Worm (Caenorhabditis elegans): ENCODE measurements around the gene C16E9.1.

Gene C16E9.1

DNA sequence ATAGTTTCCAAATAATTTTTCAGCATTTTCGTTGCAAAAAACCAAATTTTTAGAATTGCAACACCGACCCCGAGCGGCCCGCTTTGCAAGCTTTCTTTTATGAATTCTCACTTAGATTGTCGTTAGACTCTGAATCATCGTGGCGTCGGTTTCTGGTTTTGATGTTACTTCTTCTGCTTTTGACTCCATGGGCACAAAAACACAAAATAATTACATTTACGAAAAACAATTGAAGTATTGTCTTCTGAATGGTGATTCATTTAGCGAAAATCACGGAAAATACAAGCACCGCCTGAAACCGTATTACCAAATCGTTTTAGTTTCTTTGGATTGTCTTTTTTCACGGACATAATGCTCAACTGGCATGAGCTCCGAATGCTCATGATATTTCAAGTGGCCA is 38.9 kb upstream of the C16E9.1 start, which contains the start of gene pes-23:
TSS of gene pes-23 (plus strand) at position 301 of the 400 bp plus-strand sequence.
- TF ChIP-seq Y48G9A.11 (GFP tag; IDR thresholded peaks at IDR 0.05) (no peak), ZK337.2 (GFP tag; IDR thresholded peaks at IDR 0.05) (no peak), pqm-1 (tag; optimal IDR thresholded peaks at IDR 0.05) (no peak), zfp-3 (GFP tag; conservative IDR thresholded peaks at IDR 0.05) (no peak), Y105C5A.15 (GFP tag; IDR thresholded peaks at IDR 0.05) (no peak), mxl-2 (GFP tag; conservative IDR thresholded peaks at IDR 0.05) (no peak), dve-1 (tag; optimal IDR thresholded peaks at IDR 0.05; ENCODE audit: insufficient read depth) (no peak), vab-7 (GFP tag; IDR thresholded peaks at IDR 0.05) (no peak), F26F4.8 (GFP tag; conservative IDR thresholded peaks at IDR 0.05) (no peak), attf-4 (tag; optimal IDR thresholded peaks at IDR 0.05) (no peak), mep-1 (tag; optimal IDR thresholded peaks at IDR 0.05) (no peak), F49E8.2 (tag; optimal IDR thresholded peaks at IDR 0.05; ENCODE audit: borderline replicate concordance) (no peak), ceh-28 (tag; optimal IDR thresholded peaks at IDR 0.05) (no peak), nhr-11 (tag; optimal IDR thresholded peaks at IDR 0.05) (no peak), mes-2 (tag; optimal IDR thresholded peaks at IDR 0.05; ENCODE audit: poor library complexity, severe bottlenecking) (no peak), hlh-11 (tag; optimal IDR thresholded peaks at IDR 0.05) (no peak), lin-39 (tag; optimal IDR thresholded peaks at IDR 0.05) (no peak)

DNA sequence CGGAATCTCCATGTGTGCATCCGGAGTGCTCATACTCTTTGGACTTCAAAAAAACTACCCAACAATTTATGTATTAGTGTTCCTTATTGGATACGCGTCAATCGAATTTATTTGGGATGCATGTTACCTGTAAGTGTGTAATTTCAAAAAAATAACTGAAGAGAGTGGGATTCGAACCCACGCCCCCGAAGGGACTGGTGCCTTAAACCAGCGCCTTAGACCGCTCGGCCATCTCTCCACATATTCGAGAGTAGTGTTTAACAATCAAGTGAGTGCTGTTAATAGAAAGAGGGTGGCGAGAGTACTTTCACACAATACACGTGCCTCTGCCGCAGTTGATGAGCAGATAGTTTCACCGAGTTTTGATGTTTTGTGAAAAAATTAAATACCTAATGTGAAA is 37.1 kb upstream of the C16E9.1 start:
- TF ChIP-seq nhr-11 (tag; optimal IDR thresholded peaks at IDR 0.05) (peak; percentile 15), Y48G9A.11 (GFP tag; IDR thresholded peaks at IDR 0.05) (peak; percentile 61; the same call in 1 of the 2 replicates), hlh-11 (tag; optimal IDR thresholded peaks at IDR 0.05) (peak; percentile 59), nhr-76 (tag; optimal IDR thresholded peaks at IDR 0.05) (no peak), R02D3.7 (tag; optimal IDR thresholded peaks at IDR 0.05) (no peak), lim-7 (GFP tag; IDR thresholded peaks at IDR 0.05) (peak; percentile 79), Y105C5A.15 (GFP tag; IDR thresholded peaks at IDR 0.05) (0 out of 2 replicates have a peak, but pooled peaks have one; percentile 80), ceh-28 (tag; optimal IDR thresholded peaks at IDR 0.05) (no peak), Y75B8A.6 (GFP tag; IDR thresholded peaks at IDR 0.05) (0 out of 2 replicates have a peak, but pooled peaks have one; percentile 62), F10B5.3 (tag; optimal IDR thresholded peaks at IDR 0.05) (no peak), mdl-1 (tag; optimal IDR thresholded peaks at IDR 0.05) (peak; percentile 29 to 92), nhr-6 (tag; optimal IDR thresholded peaks at IDR 0.05) (peak; percentile 43), egl-27 (tag; optimal IDR thresholded peaks at IDR 0.05) (no peak), dmd-8 (GFP tag; IDR thresholded peaks at IDR 0.05) (peak; percentile 88), unc-62 (GFP tag; optimal IDR thresholded peaks at IDR 0.05 in 1 of 2) (no peak), unc-62 (tag; optimal IDR thresholded peaks at IDR 0.05) (no peak), nhr-111 (GFP tag; optimal IDR thresholded peaks at IDR 0.05) (no peak), mep-1 (tag; optimal IDR thresholded peaks at IDR 0.05) (peak; percentile 69), snpc-1.2 (GFP tag; IDR thresholded peaks at IDR 0.05) (peak; percentile 83), lin-39 (tag; optimal IDR thresholded peaks at IDR 0.05) (no peak), nhr-10 (tag; optimal IDR thresholded peaks at IDR 0.05) (no peak), sdz-12 (GFP tag; optimal IDR thresholded peaks at IDR 0.05) (peak; percentile 25), dmd-9 (GFP tag; IDR thresholded peaks at IDR 0.05) (peak; percentile 74), spr-1 (tag; optimal IDR thresholded peaks at IDR 0.05) (no peak), pha-4 (GFP tag; IDR thresholded peaks at IDR 0.05) (peak; percentile 80; the same call in 1 of the 2 replicates), pha-4 (tag; optimal IDR thresholded peaks at IDR 0.05) (no peak), zag-1 (tag; optimal IDR thresholded peaks at IDR 0.05) (no peak), F44E2.7 (GFP tag; IDR thresholded peaks at IDR 0.05) (no peak), F26F4.8 (GFP tag; conservative IDR thresholded peaks at IDR 0.05) (peak; percentile 87), daf-16 (GFP tag; optimal IDR thresholded peaks at IDR 0.05) (peak; percentile 49 to 79), daf-16 (tag; optimal IDR thresholded peaks at IDR 0.05) (peak; percentile 63), madf-9 (GFP tag; conservative IDR thresholded peaks at IDR 0.05) (peak; percentile 80), daf-8 (GFP tag; IDR thresholded peaks at IDR 0.05) (no peak), zfp-2 (tag; optimal IDR thresholded peaks at IDR 0.05) (peak; percentile 29), T20F7.1 (GFP tag; optimal IDR thresholded peaks at IDR 0.05) (peak; percentile 43), lin-29 (GFP tag; IDR thresholded peaks at IDR 0.05) (no peak), lin-13 (GFP tag; optimal IDR thresholded peaks at IDR 0.05) (no peak), vab-7 (GFP tag; IDR thresholded peaks at IDR 0.05) (peak; percentile 79), jun-1 (tag; optimal IDR thresholded peaks at IDR 0.05) (no peak), pqm-1 (tag; optimal IDR thresholded peaks at IDR 0.05) (no peak), ceh-32 (tag; optimal IDR thresholded peaks at IDR 0.05; ENCODE audit: poor library complexity) (no peak), zip-2 (tag; optimal IDR thresholded peaks at IDR 0.05) (peak; percentile 27)
